Worm (Caenorhabditis elegans) whole organism, midembryonic: ENCODE data around the gene npp-24.

ENCODE experiments used
- T22C8.4 ChIP-seq: fragments of 200-800 bp; sonication (Bioruptor generic); IDR thresholded peaks from 2 replicates; pipeline ENCODE4 v1.3.6; 2022; ENCODE audit warnings: missing genetic modification characterization, missing compliant biosample characterization
- cog-1 ChIP-seq: sonication (generic microtip); optimal IDR thresholded peaks from 2 replicates; lab custom pipeline; 2016; ENCODE audit warnings: missing genetic modification characterization, missing compliant biosample characterization
- flt-1 ChIP-seq: fragments of 200-800 bp; sonication (Bioruptor generic); IDR thresholded peaks from 2 replicates; pipeline ENCODE4 v1.3.6; 2022; ENCODE audit warnings: missing genetic modification characterization, missing compliant biosample characterization
- klf-2 ChIP-seq: fragments of 200-800 bp; sonication (Bioruptor generic); conservative IDR thresholded peaks from 2 replicates; pipeline ENCODE4 v1.3.6; 2022; ENCODE audit warnings: missing genetic modification reagents, missing genetic modification characterization, missing compliant biosample characterization
- med-1 ChIP-seq: sonication (generic microtip); optimal IDR thresholded peaks from 2 replicates; lab custom pipeline; 2017; ENCODE audit warnings: missing genetic modification characterization, mild to moderate bottlenecking, missing compliant biosample characterization, antibody characterized with exemption, missing genetic modification reagents; ENCODE audit not compliant: insufficient read depth
- ref-1 ChIP-seq: fragments of 200-800 bp; sonication (Bioruptor generic); conservative IDR thresholded peaks from 2 replicates; pipeline ENCODE4 v1.3.6; 2022; ENCODE audit warnings: missing genetic modification reagents, missing genetic modification characterization, missing compliant biosample characterization
- tab-1 ChIP-seq: fragments of 200-800 bp; sonication (Bioruptor generic); IDR thresholded peaks from 2 replicates; pipeline ENCODE4 v1.3.6; 2022; ENCODE audit warnings: missing genetic modification characterization, missing compliant biosample characterization
- ztf-23 ChIP-seq: fragments of 200-800 bp; sonication (Bioruptor generic); IDR thresholded peaks from 2 replicates; pipeline ENCODE4 v1.3.6; 2022; ENCODE audit warnings: missing genetic modification reagents, missing genetic modification characterization, missing compliant biosample characterization

DNA sequence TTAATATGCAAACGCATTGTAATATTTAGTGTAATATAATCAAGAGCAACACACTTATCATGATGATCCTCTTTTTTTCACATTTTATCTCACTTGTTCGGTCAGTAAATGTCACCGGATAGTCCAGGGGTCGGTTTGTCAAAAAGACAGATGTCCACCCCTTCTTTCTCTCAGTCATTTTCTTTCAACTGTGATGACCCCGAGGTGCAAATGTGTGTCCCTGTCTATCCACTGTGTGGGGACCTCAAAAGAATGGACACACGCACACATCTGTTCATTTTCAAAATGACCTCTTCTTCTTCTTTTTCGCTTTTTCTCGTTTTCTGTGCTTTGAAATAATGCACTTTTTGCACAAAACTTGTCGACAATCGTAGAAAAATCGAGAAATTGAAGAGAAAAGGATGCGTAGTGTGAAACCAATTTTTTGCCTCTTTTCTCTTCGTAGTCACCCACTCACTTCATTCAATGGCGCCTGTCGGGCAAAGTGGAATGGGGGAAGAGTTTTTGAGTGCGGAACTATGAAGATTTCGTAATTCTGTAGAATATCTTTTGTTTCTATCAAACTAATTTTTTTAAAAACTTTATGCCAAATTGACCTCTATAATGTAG, 41.9 kb upstream of the npp-24 start:
- TF ChIP-seq ref-1 (GFP tag; lab: Robert Waterston, UW): no peak
- no peak for TF ChIP-seq flt-1 (GFP tag; lab: Robert Waterston, UW)
- no peak for TF ChIP-seq med-1 (GFP tag; lab: Kevin White, UChicago)
- TF ChIP-seq klf-2 (GFP tag; lab: Robert Waterston, UW): no peak
- TF ChIP-seq cog-1 (tag; lab: Kevin White, UChicago): no peak
- TF ChIP-seq ztf-23: no peak
- TF ChIP-seq tab-1 (GFP tag; lab: Robert Waterston, UW): no peak
- no peak for TF ChIP-seq T22C8.4 (GFP tag; lab: Robert Waterston, UW)
